Worm (Caenorhabditis elegans) whole organism, L4/young adult: Measurements from ENCODE around the gene F14F7.7.
A peak's percentile ranks its signal among the peaks of the same experiment; 100 is the strongest.

ENCODE experiments used
- W03F9.2 ChIP-seq: fragments of 150-350 bp; optimal IDR thresholded peaks from 2 replicates; lab custom pipeline; 2014; ENCODE audit warnings: missing biosample characterization, missing genetic modification characterization
- dao-5 ChIP-seq: sonication (generic microtip); optimal IDR thresholded peaks from 2 replicates; lab custom pipeline; 2016; ENCODE audit warnings: missing genotype, missing genetic modification characterization, moderate library complexity, missing compliant biosample characterization
- him-1 ChIP-seq: sonication (generic microtip); optimal IDR thresholded peaks from 2 replicates; lab custom pipeline; 2016; ENCODE audit warnings: missing genotype, missing genetic modification reagents, missing genetic modification characterization, missing compliant biosample characterization

DNA sequence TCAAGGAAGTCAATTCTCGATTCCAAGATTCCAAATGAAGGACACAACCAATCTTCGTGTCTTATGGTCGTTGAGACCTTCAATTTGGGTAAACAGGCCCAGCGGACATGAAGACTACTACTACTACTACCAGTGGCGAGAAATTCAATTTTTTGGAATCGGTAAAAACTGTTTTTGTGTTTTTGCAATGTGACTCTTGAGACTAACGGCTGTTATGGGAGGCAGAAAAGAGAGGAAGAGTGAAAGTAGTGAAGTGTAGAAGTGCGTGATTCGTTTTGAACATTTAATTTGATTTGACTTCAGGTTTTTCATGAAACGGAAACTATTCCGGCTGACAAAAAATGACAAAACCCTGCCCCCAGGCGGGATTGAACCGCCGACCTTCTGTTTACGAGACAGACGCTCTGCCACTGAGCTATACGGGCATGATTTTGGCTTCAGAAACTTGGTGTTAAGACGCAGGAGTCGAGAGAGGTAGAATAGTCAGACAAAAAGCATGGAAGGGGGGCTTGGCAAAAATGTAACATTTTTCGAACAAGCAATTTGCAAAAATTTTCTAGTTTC lies 14.9 kb upstream of the F14F7.7 start:
- TF ChIP-seq him-1 (tag; lab: Kevin White, UChicago) (peak; percentile 6), W03F9.2 (tag; lab: Kevin White, UChicago) (peak; percentile 56), dao-5 (tag; lab: Kevin White, UChicago) (peak; percentile 51)
